Worm (Caenorhabditis elegans): ENCODE measurements around the gene sup-18.

- no peak for TF ChIP-seq elt-1 (tag; optimal IDR thresholded peaks at IDR 0.05)
- no peak for TF ChIP-seq unc-62 (GFP tag; optimal IDR thresholded peaks at IDR 0.05)
- no peak for TF ChIP-seq skn-1 (tag; optimal IDR thresholded peaks at IDR 0.05)
- TF ChIP-seq nhr-25 (tag; optimal IDR thresholded peaks at IDR 0.05): no peak
- no peak for TF ChIP-seq zag-1 (tag; optimal IDR thresholded peaks at IDR 0.05)
- no peak for TF ChIP-seq ceh-82 (tag; optimal IDR thresholded peaks at IDR 0.05)
- TF ChIP-seq pqm-1 (tag; optimal IDR thresholded peaks at IDR 0.05): no peak
- TF ChIP-seq unc-39 (tag; optimal IDR thresholded peaks at IDR 0.05): no peak
- TF ChIP-seq nhr-23 (tag; optimal IDR thresholded peaks at IDR 0.05): no peak
Observed at ce11 chrIII:7834848-7835247, 43.9 kb downstream of the sup-18 start.
